Worm (Caenorhabditis elegans): ENCODE results near the gene C15H9.9.

Gene C15H9.9

DNA sequence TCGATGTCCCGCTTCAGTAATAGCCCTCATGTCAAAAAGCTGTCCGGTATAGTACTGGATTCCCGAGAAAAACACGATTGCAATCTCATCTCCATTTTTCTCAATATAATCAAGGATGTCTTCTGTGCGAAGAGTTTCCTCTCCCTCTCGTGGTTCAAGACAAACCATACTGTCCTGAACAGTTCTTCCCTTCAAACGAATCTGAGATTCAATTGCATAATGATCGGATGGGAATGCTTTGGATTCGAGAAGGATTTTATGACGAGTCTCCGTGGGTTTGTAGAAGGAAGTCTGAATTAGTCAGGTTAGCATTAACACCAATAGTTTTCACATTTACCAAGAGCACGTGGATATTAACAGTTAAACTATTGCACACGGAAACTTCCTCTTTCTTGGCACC is 20.1 kb downstream of the C15H9.9 start:
- TF ChIP-seq alr-1 (tag; optimal IDR thresholded peaks at IDR 0.05) (no peak), aly-2 (tag; optimal IDR thresholded peaks at IDR 0.05) (no peak), nhr-6 (tag; optimal IDR thresholded peaks at IDR 0.05) (no peak), mbf-1 (tag; optimal IDR thresholded peaks at IDR 0.05) (no peak), elt-1 (tag; optimal IDR thresholded peaks at IDR 0.05) (no peak), nhr-11 (tag; optimal IDR thresholded peaks at IDR 0.05) (no peak), nhr-129 (tag; optimal IDR thresholded peaks at IDR 0.05) (no peak), F13H6.1 (tag; optimal IDR thresholded peaks at IDR 0.05) (no peak), ztf-4 (tag; optimal IDR thresholded peaks at IDR 0.05) (no peak), gmeb-1 (tag; optimal IDR thresholded peaks at IDR 0.05) (no peak), nhr-23 (tag; optimal IDR thresholded peaks at IDR 0.05) (no peak), sma-3 (GFP tag; optimal IDR thresholded peaks at IDR 0.05) (no peak), ztf-1 (GFP tag; conservative IDR thresholded peaks at IDR 0.05) (no peak), dmd-4 (tag; optimal IDR thresholded peaks at IDR 0.05) (no peak), ama-1 (optimal IDR thresholded peaks at IDR 0.05) (no peak), mab-5 (tag; optimal IDR thresholded peaks at IDR 0.05) (no peak), unc-55 (GFP tag; optimal IDR thresholded peaks at IDR 0.05) (no peak)

DNA sequence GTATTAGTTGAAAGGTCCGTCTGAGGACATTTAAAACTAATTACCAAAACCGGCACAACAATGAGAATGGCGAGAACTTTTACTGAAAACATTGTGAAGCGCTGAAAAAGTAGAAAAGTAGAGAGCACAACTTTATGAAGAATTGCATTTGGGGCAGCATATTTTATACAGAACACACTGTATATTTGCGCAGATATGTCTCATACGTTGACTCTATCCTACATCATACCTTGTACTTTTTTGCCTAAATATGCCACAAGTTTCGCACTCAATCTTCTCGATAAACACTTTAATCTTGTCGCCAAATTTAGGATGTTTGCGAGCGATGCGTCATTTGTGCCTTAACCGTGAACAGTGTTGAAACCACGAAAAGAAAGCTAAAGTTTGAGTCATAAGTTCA is 24.8 kb downstream of the C15H9.9 start, which contains the start of gene C15H9.11:
TSS of gene C15H9.11 (minus strand) at position 101 of the 400 bp plus-strand sequence.
- TF ChIP-seq unc-62 (GFP tag; optimal IDR thresholded peaks at IDR 0.05) (no peak), elt-1 (tag; optimal IDR thresholded peaks at IDR 0.05) (no peak), sma-3 (GFP tag; optimal IDR thresholded peaks at IDR 0.05) (no peak), ztf-11 (tag; optimal IDR thresholded peaks at IDR 0.05) (no peak), gmeb-1 (tag; optimal IDR thresholded peaks at IDR 0.05) (no peak), C34F6.9 (tag; optimal IDR thresholded peaks at IDR 0.05) (no peak), zag-1 (tag; optimal IDR thresholded peaks at IDR 0.05) (no peak), nhr-12 (tag; optimal IDR thresholded peaks at IDR 0.05) (no peak), skn-1 (tag; optimal IDR thresholded peaks at IDR 0.05) (no peak), nhr-129 (tag; optimal IDR thresholded peaks at IDR 0.05) (no peak)

DNA sequence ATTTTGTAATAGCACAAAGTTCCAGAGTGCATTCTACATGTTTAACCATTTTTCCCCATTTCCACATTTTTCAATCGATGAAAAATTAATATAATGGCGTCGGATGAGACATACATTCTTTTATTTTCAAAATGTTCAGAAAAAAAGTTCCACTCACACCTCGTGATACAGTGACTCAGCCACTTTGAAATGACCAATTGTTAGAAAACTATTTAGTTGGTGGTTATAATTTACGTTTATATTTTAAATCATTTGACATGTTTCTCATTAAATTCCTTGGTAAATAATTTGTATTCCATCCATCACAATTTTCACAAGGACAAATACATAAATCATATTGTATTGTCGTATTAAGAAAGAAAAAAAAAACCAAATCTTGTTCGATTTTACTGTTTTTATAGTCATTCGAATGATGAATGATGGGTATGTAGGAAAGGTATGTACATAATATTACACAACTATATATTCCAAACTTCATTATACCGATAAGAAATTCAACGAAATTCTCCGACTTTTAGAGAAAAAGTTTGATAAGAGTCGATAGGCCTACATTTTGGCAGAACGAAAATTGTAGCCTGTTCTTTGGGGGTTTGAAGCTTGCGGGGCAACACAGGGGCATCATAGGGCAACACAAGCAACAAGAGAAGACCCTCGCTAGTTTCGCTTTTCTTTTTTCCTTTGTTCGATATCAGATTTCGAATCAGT is 27.5 kb downstream of the C15H9.9 start:
- TF ChIP-seq aly-2 (tag; optimal IDR thresholded peaks at IDR 0.05) (no peak), blmp-1 (tag; optimal IDR thresholded peaks at IDR 0.05; ENCODE audit: insufficient read depth) (peak; percentile 16), ZK546.5 (tag; optimal IDR thresholded peaks at IDR 0.05) (no peak), lsy-2 (tag; optimal IDR thresholded peaks at IDR 0.05) (no peak), nhr-25 (tag; optimal IDR thresholded peaks at IDR 0.05) (peak; percentile 48), fos-1 (tag; optimal IDR thresholded peaks at IDR 0.05) (peak; percentile 65)

DNA sequence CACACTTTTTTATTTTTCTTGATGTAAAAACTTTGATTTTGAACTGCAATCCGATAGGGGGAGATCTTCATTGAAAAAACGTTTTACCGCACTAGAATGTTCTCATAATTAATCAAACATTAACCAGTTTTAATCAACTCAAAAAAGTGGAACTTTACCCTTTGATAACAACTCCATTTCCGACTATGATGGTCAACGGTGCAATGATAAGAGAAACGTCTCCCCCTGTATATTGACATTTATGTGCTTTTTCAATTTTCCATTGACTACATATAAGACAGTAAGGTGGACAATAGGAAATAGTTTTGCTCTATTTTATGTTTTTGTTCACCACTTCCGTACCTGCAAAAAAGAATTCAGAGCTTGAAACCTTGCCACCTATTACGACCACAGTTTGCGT is 29.7 kb downstream of the C15H9.9 start:
- TF ChIP-seq sma-9 (GFP tag; optimal IDR thresholded peaks at IDR 0.05) (peak; percentile 44), sma-9 (tag; optimal IDR thresholded peaks at IDR 0.05) (no peak), lin-13 (GFP tag; optimal IDR thresholded peaks at IDR 0.05) (no peak), blmp-1 (tag; optimal IDR thresholded peaks at IDR 0.05; ENCODE audit: insufficient read depth) (no peak), crh-2 (tag; optimal IDR thresholded peaks at IDR 0.05) (peak; percentile 10), nhr-21 (tag; optimal IDR thresholded peaks at IDR 0.05) (no peak), gmeb-1 (tag; optimal IDR thresholded peaks at IDR 0.05) (no peak), fos-1 (tag; optimal IDR thresholded peaks at IDR 0.05) (peak; percentile 74), alr-1 (tag; optimal IDR thresholded peaks at IDR 0.05) (no peak), nhr-10 (tag; optimal IDR thresholded peaks at IDR 0.05) (no peak), unc-55 (GFP tag; optimal IDR thresholded peaks at IDR 0.05) (no peak), ama-1 (optimal IDR thresholded peaks at IDR 0.05) (no peak), Y55F3AM.14 (GFP tag; optimal IDR thresholded peaks at IDR 0.05) (no peak), lsy-2 (tag; optimal IDR thresholded peaks at IDR 0.05) (no peak)

DNA sequence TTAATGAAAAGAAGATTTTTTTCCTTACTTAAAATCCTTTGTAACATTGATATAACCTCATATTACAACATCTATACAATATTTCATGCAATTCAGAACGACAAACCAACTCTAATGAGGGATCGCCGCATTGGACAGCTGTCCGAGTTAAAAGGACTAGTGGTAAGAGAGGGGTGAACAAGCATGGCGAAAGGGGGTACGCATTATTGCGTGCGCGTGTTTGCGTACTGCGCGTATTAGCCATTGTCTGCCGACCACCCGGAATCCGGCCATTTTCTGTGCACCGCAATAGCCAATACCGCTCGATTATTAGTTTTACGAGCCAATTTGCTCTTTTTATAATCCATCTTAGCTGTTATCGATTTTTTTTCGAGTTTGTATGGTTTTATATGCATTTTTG is 30.5 kb downstream of the C15H9.9 start, which contains the start of gene C15H9.4:
TSS of gene C15H9.4 (plus strand) at position 93 of the 400 bp plus-strand sequence.
- TF ChIP-seq nhr-10 (tag; optimal IDR thresholded peaks at IDR 0.05) = no peak
- TF ChIP-seq Y55F3AM.14 (GFP tag; optimal IDR thresholded peaks at IDR 0.05) = no peak
- peak in 1 of 2 experiments; percentile 31 for TF ChIP-seq lsy-2 (tag; optimal IDR thresholded peaks at IDR 0.05)
- peak; percentile 3 for TF ChIP-seq sma-3 (GFP tag; optimal IDR thresholded peaks at IDR 0.05)
- TF ChIP-seq egl-27 (tag; optimal IDR thresholded peaks at IDR 0.05) = peak; percentile 10
- TF ChIP-seq nhr-11 (tag; optimal IDR thresholded peaks at IDR 0.05) = no peak
- TF ChIP-seq skn-1 (tag; optimal IDR thresholded peaks at IDR 0.05) = no peak
- peak; percentile 19 for TF ChIP-seq nhr-129 (tag; optimal IDR thresholded peaks at IDR 0.05)
- TF ChIP-seq crh-2 (tag; optimal IDR thresholded peaks at IDR 0.05) = no peak
- TF ChIP-seq ceh-82 (tag; optimal IDR thresholded peaks at IDR 0.05) = no peak
- no peak for TF ChIP-seq nhr-77 (tag; optimal IDR thresholded peaks at IDR 0.05)
- no peak for TF ChIP-seq nhr-12 (tag; optimal IDR thresholded peaks at IDR 0.05)
- TF ChIP-seq nhr-6 (tag; optimal IDR thresholded peaks at IDR 0.05) = no peak
- TF ChIP-seq unc-55 (GFP tag; optimal IDR thresholded peaks at IDR 0.05) = peak; percentile 60
- TF ChIP-seq R02D3.7 (tag; optimal IDR thresholded peaks at IDR 0.05) = no peak
- TF ChIP-seq dmd-4 (tag; optimal IDR thresholded peaks at IDR 0.05) = no peak
- no peak for TF ChIP-seq ZK546.5 (tag; optimal IDR thresholded peaks at IDR 0.05)
- TF ChIP-seq elt-1 (tag; optimal IDR thresholded peaks at IDR 0.05) = no peak
- TF ChIP-seq sem-4 (tag; optimal IDR thresholded peaks at IDR 0.05) = no peak
- TF ChIP-seq ztf-1 (GFP tag; conservative IDR thresholded peaks at IDR 0.05) = no peak
- TF ChIP-seq ceh-16 (tag; optimal IDR thresholded peaks at IDR 0.05) = no peak
- TF ChIP-seq alr-1 (tag; optimal IDR thresholded peaks at IDR 0.05) = no peak
- TF ChIP-seq lin-39 (tag; optimal IDR thresholded peaks at IDR 0.05) = no peak
- TF ChIP-seq ama-1 (optimal IDR thresholded peaks at IDR 0.05) = no peak
- TF ChIP-seq fos-1 (tag; optimal IDR thresholded peaks at IDR 0.05) = no peak
- no peak for TF ChIP-seq unc-62 (GFP tag; optimal IDR thresholded peaks at IDR 0.05)
- peak; percentile 64 for TF ChIP-seq F13H6.1 (tag; optimal IDR thresholded peaks at IDR 0.05)
- no peak for TF ChIP-seq nhr-21 (tag; optimal IDR thresholded peaks at IDR 0.05)

Measured in whole organism, L2 larva.